Fruit fly (Drosophila melanogaster) whole organism, embryonic: ENCODE results near the gene CG12075.

Experiments
- Blimp-1 ChIP-seq: fragments of 200-800 bp; sonication (Bioruptor generic); optimal IDR thresholded peaks from 3 replicates; lab custom pipeline; 2018; ENCODE audit warnings: missing biosample characterization, missing genetic modification characterization, mild to moderate bottlenecking, moderate library complexity, missing genetic modification reagents
- CG10274 ChIP-seq: fragments of 200-800 bp; sonication (Bioruptor generic); optimal IDR thresholded peaks from 3 replicates; lab custom pipeline; 2017; ENCODE audit warnings: missing biosample characterization, mild to moderate bottlenecking, missing genetic modification characterization
- CG10366 ChIP-seq: fragments of 200-800 bp; sonication (Bioruptor generic); IDR thresholded peaks from 2 replicates; pipeline ENCODE4 v1.3.6; 2022; ENCODE audit warnings: missing biosample characterization, missing genetic modification characterization
- CG11723 ChIP-seq: fragments of 200-800 bp; sonication (Bioruptor generic); optimal IDR thresholded peaks from 2 replicates; lab custom pipeline; 2017; ENCODE audit warnings: missing biosample characterization, mild to moderate bottlenecking, missing genetic modification characterization
- CG12219 ChIP-seq: fragments of 200-800 bp; sonication (Bioruptor generic); optimal IDR thresholded peaks from 3 replicates; lab custom pipeline; 2018; ENCODE audit warnings: missing biosample characterization, mild to moderate bottlenecking, missing genetic modification characterization
- CG15514 ChIP-seq: fragments of 200-800 bp; sonication (Bioruptor generic); optimal IDR thresholded peaks from 3 replicates; lab custom pipeline; 2017; ENCODE audit warnings: missing biosample characterization, missing genetic modification characterization, mild to moderate bottlenecking, moderate library complexity, missing genetic modification reagents
- CG15696 ChIP-seq: fragments of 200-800 bp; sonication (Bioruptor generic); optimal IDR thresholded peaks from 2 replicates; lab custom pipeline; 2019; ENCODE audit warnings: missing biosample characterization, mild to moderate bottlenecking, missing genetic modification characterization, moderate library complexity
- CG17359 ChIP-seq: fragments of 200-800 bp; sonication (Bioruptor generic); optimal IDR thresholded peaks from 3 replicates; lab custom pipeline; 2018; ENCODE audit warnings: missing biosample characterization, mild to moderate bottlenecking, missing genetic modification characterization, moderate library complexity
- CG17385 ChIP-seq: fragments of 200-800 bp; sonication (Bioruptor generic); optimal IDR thresholded peaks from 3 replicates; lab custom pipeline; 2018; ENCODE audit warnings: missing biosample characterization, mild to moderate bottlenecking, missing genetic modification characterization
- CG17568 ChIP-seq: fragments of 200-800 bp; sonication (Bioruptor generic); optimal IDR thresholded peaks from 2 replicates; lab custom pipeline; 2018; ENCODE audit warnings: missing biosample characterization, mild to moderate bottlenecking, missing genetic modification characterization, moderate library complexity
- CG1792 ChIP-seq: fragments of 200-800 bp; sonication (Bioruptor generic); optimal IDR thresholded peaks from 2 replicates; lab custom pipeline; 2016; ENCODE audit warnings: missing biosample characterization, missing genetic modification characterization
- CG2889 ChIP-seq: fragments of 200-800 bp; sonication (Bioruptor generic); IDR thresholded peaks from 3 replicates; pipeline ENCODE4 v1.3.6; 2022; ENCODE audit warnings: missing biosample characterization, missing genetic modification characterization
- CG3065 ChIP-seq: fragments of 200-800 bp; sonication (Bioruptor generic); optimal IDR thresholded peaks from 2 replicates; lab custom pipeline; 2016; ENCODE audit warnings: missing biosample characterization, missing genetic modification characterization
- CG32532 ChIP-seq: fragments of 200-800 bp; sonication (Bioruptor generic); IDR thresholded peaks from 2 replicates; pipeline ENCODE4 v1.3.6; 2022; ENCODE audit warnings: missing biosample characterization, missing genetic modification characterization
- CG3847 ChIP-seq: fragments of 200-800 bp; sonication (Bioruptor generic); IDR thresholded peaks from 2 replicates; pipeline ENCODE4 v1.3.6; 2022; ENCODE audit warnings: missing biosample characterization, missing genetic modification characterization
- CG4820 ChIP-seq: fragments of 200-800 bp; sonication (Bioruptor generic); optimal IDR thresholded peaks from 3 replicates; lab custom pipeline; 2016; ENCODE audit warnings: missing biosample characterization, missing genetic modification characterization
- CG4854 ChIP-seq: fragments of 200-800 bp; sonication (Bioruptor generic); optimal IDR thresholded peaks from 2 replicates; lab custom pipeline; 2016; ENCODE audit warnings: missing biosample characterization, missing genetic modification characterization, inconsistent platforms
- CG5180 ChIP-seq: fragments of 200-800 bp; sonication (Bioruptor generic); optimal IDR thresholded peaks from 3 replicates; lab custom pipeline; 2017; ENCODE audit warnings: missing biosample characterization, missing genetic modification characterization, mild to moderate bottlenecking, moderate library complexity, missing genetic modification reagents
- CG6272 ChIP-seq: fragments of 200-800 bp; sonication (Bioruptor generic); IDR thresholded peaks from 2 replicates; pipeline ENCODE4 v1.3.6; 2022; ENCODE audit warnings: missing biosample characterization, missing genetic modification characterization
- CG6689 ChIP-seq: fragments of 200-800 bp; sonication (Bioruptor generic); IDR thresholded peaks from 2 replicates; pipeline ENCODE4 v1.3.6; 2022; ENCODE audit warnings: missing biosample characterization, missing genetic modification characterization
- CG7745 ChIP-seq: fragments of 200-800 bp; sonication (Bioruptor generic); optimal IDR thresholded peaks from 2 replicates; lab custom pipeline; 2018; ENCODE audit warnings: missing biosample characterization, mild to moderate bottlenecking, missing genetic modification characterization, moderate library complexity
- CG8359 ChIP-seq: fragments of 200-800 bp; sonication (Bioruptor generic); optimal IDR thresholded peaks from 2 replicates; lab custom pipeline; 2017; ENCODE audit warnings: missing biosample characterization, mild to moderate bottlenecking, missing genetic modification characterization, borderline replicate concordance
- CG8765 ChIP-seq: fragments of 200-800 bp; sonication (Bioruptor generic); IDR thresholded peaks from 2 replicates; pipeline ENCODE4 v1.3.6; 2022; ENCODE audit warnings: missing biosample characterization, missing genetic modification characterization
- CG9932 ChIP-seq: fragments of 200-800 bp; sonication (Bioruptor generic); IDR thresholded peaks from 2 replicates; pipeline ENCODE4 v1.3.6; 2022; ENCODE audit warnings: missing biosample characterization, missing genetic modification characterization
- D19A ChIP-seq: fragments of 200-800 bp; optimal IDR thresholded peaks from 3 replicates; lab custom pipeline; 2019; ENCODE audit warnings: missing biosample characterization, mild to moderate bottlenecking, missing genetic modification characterization, moderate library complexity
- Dek ChIP-seq: fragments of 200-800 bp; sonication (Bioruptor generic); optimal IDR thresholded peaks from 3 replicates; lab custom pipeline; 2019; ENCODE audit warnings: missing biosample characterization, mild to moderate bottlenecking, missing genetic modification characterization, moderate library complexity
- E2f2 ChIP-seq: fragments of 200-800 bp; sonication (Bioruptor generic); IDR thresholded peaks from 2 replicates; pipeline ENCODE4 v1.3.6; 2022; ENCODE audit warnings: missing biosample characterization, missing genetic modification characterization
- Eip74EF ChIP-seq, 2 experiments: fragments of 200-800 bp in 1 of 2; fragments of >200 bp in 1 of 2; sonication (Bioruptor generic) in 1 of 2; optimal IDR thresholded peaks; 2 replicates each; lab custom pipeline; 2017 to 2019; ENCODE audit warnings: missing biosample characterization in 2 of 2, missing genetic modification characterization in 2 of 2, mild to moderate bottlenecking in 1 of 2, moderate library complexity in 1 of 2
- Elba2 ChIP-seq: fragments of 200-800 bp; sonication (Bioruptor generic); optimal IDR thresholded peaks from 3 replicates; lab custom pipeline; 2016; ENCODE audit warnings: missing biosample characterization, missing genetic modification characterization
- Ets97D ChIP-seq: fragments of 200-800 bp; sonication (Bioruptor generic); optimal IDR thresholded peaks from 3 replicates; lab custom pipeline; 2016; ENCODE audit warnings: missing biosample characterization, missing genetic modification characterization
- HmgZ ChIP-seq: fragments of 200-800 bp; sonication (Bioruptor generic); optimal IDR thresholded peaks from 2 replicates; lab custom pipeline; 2018; ENCODE audit warnings: missing biosample characterization, mild to moderate bottlenecking, missing genetic modification characterization
- Mrtf ChIP-seq: fragments of 200-800 bp; sonication (Bioruptor generic); IDR thresholded peaks from 3 replicates; pipeline ENCODE4 v1.3.6; 2022; ENCODE audit warnings: missing biosample characterization, missing genetic modification characterization
- ase ChIP-seq: fragments of 200-800 bp; sonication (Bioruptor generic); IDR thresholded peaks from 3 replicates; pipeline ENCODE4 v1.3.6; 2022; ENCODE audit warnings: missing biosample characterization, missing genetic modification characterization
- btn ChIP-seq: fragments of 200-800 bp; sonication (Bioruptor generic); optimal IDR thresholded peaks from 2 replicates; lab custom pipeline; 2016; ENCODE audit warnings: missing biosample characterization, missing genetic modification characterization
- chinmo ChIP-seq: fragments of 200-800 bp; sonication (Bioruptor generic); IDR thresholded peaks from 4 replicates; pipeline ENCODE4 v1.3.6; 2022; ENCODE audit warnings: missing biosample characterization, missing genetic modification characterization; ENCODE audit not compliant: partially characterized antibody
- chm ChIP-seq: fragments of 200-800 bp; sonication (Bioruptor generic); IDR thresholded peaks from 2 replicates; pipeline ENCODE4 v1.3.6; 2022; ENCODE audit warnings: missing biosample characterization, missing genetic modification characterization
- crc ChIP-seq: fragments of 200-800 bp; sonication (Bioruptor generic); optimal IDR thresholded peaks from 2 replicates; lab custom pipeline; 2016; ENCODE audit warnings: missing biosample characterization, missing genetic modification characterization
- ems ChIP-seq: fragments of 200-800 bp; sonication (Bioruptor generic); optimal IDR thresholded peaks from 3 replicates; lab custom pipeline; 2016; ENCODE audit warnings: missing biosample characterization, missing genetic modification characterization
- eyg ChIP-seq: fragments of 200-800 bp; sonication (Bioruptor generic); optimal IDR thresholded peaks from 3 replicates; lab custom pipeline; 2016; ENCODE audit warnings: missing biosample characterization, missing genetic modification characterization
- fd102C ChIP-seq: fragments of 200-800 bp; sonication (Bioruptor generic); optimal IDR thresholded peaks from 2 replicates; lab custom pipeline; 2018; ENCODE audit warnings: missing biosample characterization, mild to moderate bottlenecking, missing genetic modification characterization, moderate library complexity
- gt ChIP-seq: fragments of 200-800 bp; sonication (Bioruptor generic); IDR thresholded peaks from 2 replicates; pipeline ENCODE4 v1.3.6; 2022; ENCODE audit warnings: missing biosample characterization, missing genetic modification characterization
- kay ChIP-seq: fragments of 200-800 bp; sonication (Bioruptor generic); optimal IDR thresholded peaks from 2 replicates; lab custom pipeline; 2016; ENCODE audit warnings: missing biosample characterization, missing genetic modification characterization
- ken ChIP-seq: fragments of 200-800 bp; sonication (Bioruptor generic); IDR thresholded peaks from 3 replicates; pipeline ENCODE4 v1.3.6; 2022; ENCODE audit warnings: missing biosample characterization, missing genetic modification characterization
- psq ChIP-seq: fragments of 200-800 bp; sonication (Bioruptor generic); optimal IDR thresholded peaks from 2 replicates; lab custom pipeline; 2017; ENCODE audit warnings: missing biosample characterization, missing genetic modification characterization
- rib ChIP-seq: fragments of 200-800 bp; sonication (Bioruptor generic); IDR thresholded peaks from 2 replicates; pipeline ENCODE4 v1.3.6; 2022; ENCODE audit warnings: missing biosample characterization, missing genetic modification characterization
- salm ChIP-seq: fragments of 200-800 bp; sonication (Bioruptor generic); optimal IDR thresholded peaks from 2 replicates; lab custom pipeline; 2018; ENCODE audit warnings: missing biosample characterization, mild to moderate bottlenecking, missing genetic modification characterization
- tll ChIP-seq, 2 experiments: fragments of 200-800 bp in 1 of 2; fragments of >200 bp in 1 of 2; sonication (Bioruptor generic) in 1 of 2; optimal IDR thresholded peaks; 2 replicates each; lab custom pipeline; 2017 to 2019; ENCODE audit warnings: missing biosample characterization in 2 of 2, missing genetic modification characterization in 2 of 2, mild to moderate bottlenecking in 1 of 2, moderate library complexity in 1 of 2
- vfl ChIP-seq: fragments of 200-800 bp; sonication (Bioruptor generic); optimal IDR thresholded peaks from 2 replicates; lab custom pipeline; 2016; ENCODE audit warnings: missing biosample characterization, missing genetic modification characterization

CG12075 gene

dm6 chrX:8863554-8864498 lies 25.7 kb downstream of the CG12075 start (continued):
- peak; percentile 19; the same call in 1 of the 2 replicates for TF ChIP-seq rib (GFP tag; lab: Robert Waterston, UW)
- peak; percentile 77 for TF ChIP-seq Blimp-1
- TF ChIP-seq salm (tag; lab: Kevin White, UChicago), result peak; percentile 24
- no peak for TF ChIP-seq ems
- TF ChIP-seq Eip74EF (GFP tag; optimal IDR thresholded peaks at IDR 0.05; lab: Kevin White, UChicago), result peak in 1 of 2 experiments; percentile 82
- TF ChIP-seq CG1792, result no peak
- peak; percentile 62; the same call in 2 of the 3 replicates for TF ChIP-seq ase (GFP tag; lab: Robert Waterston, UW)
- TF ChIP-seq Dek, result peak; percentile 80
- TF ChIP-seq CG11723 (GFP tag; lab: Kevin White, UChicago), result peak; percentile 66
- no peak for TF ChIP-seq fd102C (GFP tag; lab: Kevin White, UChicago)
- peak; percentile 81 for TF ChIP-seq CG17385
- no peak for TF ChIP-seq tll (GFP tag; optimal IDR thresholded peaks at IDR 0.05; lab: Kevin White, UChicago)
- TF ChIP-seq CG6272, result peak; percentile 56
- TF ChIP-seq CG5180 (GFP tag; lab: Kevin White, UChicago), result peak; percentile 76
- TF ChIP-seq E2f2 (GFP tag; lab: Robert Waterston, UW), result peak; percentile 60; the same call in 1 of the 2 replicates
- TF ChIP-seq HmgZ, result peak; percentile 59
- TF ChIP-seq ken (GFP tag; lab: Robert Waterston, UW), result peak; percentile 72
- TF ChIP-seq vfl, result no peak
- TF ChIP-seq chm, result no peak
- TF ChIP-seq CG17359 (tag; lab: Kevin White, UChicago), result peak; percentile 84
- TF ChIP-seq CG15514 (GFP tag; lab: Kevin White, UChicago), result peak; percentile 71
- peak; percentile 39 for TF ChIP-seq CG10274 (GFP tag; lab: Kevin White, UChicago)
- peak; percentile 77 for TF ChIP-seq CG15696 (tag; lab: Kevin White, UChicago)
- TF ChIP-seq psq, result no peak
- peak; percentile 65 for TF ChIP-seq kay (GFP tag; lab: Kevin White, UChicago)
- peak; percentile 63 for TF ChIP-seq CG4820
- TF ChIP-seq CG17568 (GFP tag; lab: Kevin White, UChicago), result peak; percentile 59
- peak; percentile 17; the same call in 1 of the 2 replicates for TF ChIP-seq gt (GFP tag; lab: Robert Waterston, UW)
- peak; percentile 85 for TF ChIP-seq CG3847 (GFP tag; lab: Robert Waterston, UW)
- no peak for TF ChIP-seq btn
- peak; percentile 57 for TF ChIP-seq CG8359 (GFP tag; lab: Kevin White, UChicago)
- TF ChIP-seq CG4854 (GFP tag; lab: Kevin White, UChicago), result no peak
- TF ChIP-seq CG6689 (GFP tag; lab: Robert Waterston, UW), result peak; percentile 82
- TF ChIP-seq CG3065, result no peak
- TF ChIP-seq CG12219, result peak; percentile 23
- peak; percentile 11; the same call in 1 of the 2 replicates for TF ChIP-seq CG8765 (GFP tag; lab: Robert Waterston, UW)
- peak; percentile 80; the same call in 1 of the 4 replicates for TF ChIP-seq chinmo (GFP tag; lab: Robert Waterston, UW)
- no peak for TF ChIP-seq CG7745
- no peak for TF ChIP-seq eyg (GFP tag; lab: Kevin White, UChicago)
- peak; percentile 80 for TF ChIP-seq CG10366
- peak; percentile 88 for TF ChIP-seq CG32532 (GFP tag; lab: Robert Waterston, UW)
- peak; percentile 77 for TF ChIP-seq D19A
- no peak for TF ChIP-seq Elba2 (GFP tag; lab: Kevin White, UChicago)
- no peak for TF ChIP-seq crc (GFP tag; lab: Kevin White, UChicago)
- TF ChIP-seq CG9932 (GFP tag; lab: Robert Waterston, UW), result peak; percentile 82
- no peak for TF ChIP-seq Ets97D (GFP tag; lab: Kevin White, UChicago)
- no peak; the same call in 1 of the 3 replicates for TF ChIP-seq CG2889 (GFP tag; lab: Robert Waterston, UW)
- peak; percentile 69; the same call in 2 of the 3 replicates for TF ChIP-seq Mrtf
